Fruit fly (Drosophila melanogaster): Measurements from ENCODE around the gene Cdc23.
"Not testable (repeated sequence)": the region's sequence is repeated elsewhere in the genome, so short reads cannot be mapped to it uniquely, and the experiment has no call there.

Gene Cdc23

DNA sequence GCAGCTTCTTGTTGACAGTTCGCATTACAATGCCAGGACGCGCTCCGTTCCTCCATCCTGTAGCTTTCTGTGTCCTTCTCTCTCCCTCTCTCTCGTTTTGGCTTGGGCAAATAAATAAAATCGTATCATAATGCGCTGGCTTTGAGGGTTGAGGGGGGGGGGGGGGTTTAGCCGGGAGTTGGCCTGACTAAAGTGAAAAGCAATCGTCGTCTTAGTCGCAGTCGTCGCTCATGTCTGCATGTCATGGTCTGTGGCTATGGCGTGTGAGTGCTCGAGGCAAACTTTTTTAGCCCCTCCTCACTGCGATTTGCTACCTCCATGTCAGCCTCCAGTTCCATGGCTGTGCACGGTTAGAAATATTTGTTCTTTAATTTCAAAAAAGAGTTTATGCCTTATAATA is 24.4 kb upstream of the Cdc23 start:
- TF ChIP-seq bab1 (GFP tag; optimal IDR thresholded peaks at IDR 0.05) (no peak), CG7045 (GFP tag; optimal IDR thresholded peaks at IDR 0.05) (no peak), tj (GFP tag; optimal IDR thresholded peaks at IDR 0.05) (no peak), CG7101 (tag; optimal IDR thresholded peaks at IDR 0.05) (no peak), Clk (GFP tag; optimal IDR thresholded peaks at IDR 0.05) (no peak), CG12768 (GFP tag; optimal IDR thresholded peaks at IDR 0.05) (no peak), CG5204 (GFP tag; optimal IDR thresholded peaks at IDR 0.05) (no peak), CG11617 (GFP tag; optimal IDR thresholded peaks at IDR 0.05) (no peak), Mnt (GFP tag; optimal IDR thresholded peaks at IDR 0.05) (no peak), cic (GFP tag; optimal IDR thresholded peaks at IDR 0.05) (no peak), toe (GFP tag; optimal IDR thresholded peaks at IDR 0.05) (no peak), CG33017 (tag; optimal IDR thresholded peaks at IDR 0.05) (no peak), cnc (optimal IDR thresholded peaks at IDR 0.05) (no peak), Crg-1 (GFP tag; optimal IDR thresholded peaks at IDR 0.05) (no peak), Hr96 (GFP tag; optimal IDR thresholded peaks at IDR 0.05) (no peak), CG1620 (GFP tag; optimal IDR thresholded peaks at IDR 0.05) (no peak), pad (GFP tag; optimal IDR thresholded peaks at IDR 0.05) (no peak)

DNA sequence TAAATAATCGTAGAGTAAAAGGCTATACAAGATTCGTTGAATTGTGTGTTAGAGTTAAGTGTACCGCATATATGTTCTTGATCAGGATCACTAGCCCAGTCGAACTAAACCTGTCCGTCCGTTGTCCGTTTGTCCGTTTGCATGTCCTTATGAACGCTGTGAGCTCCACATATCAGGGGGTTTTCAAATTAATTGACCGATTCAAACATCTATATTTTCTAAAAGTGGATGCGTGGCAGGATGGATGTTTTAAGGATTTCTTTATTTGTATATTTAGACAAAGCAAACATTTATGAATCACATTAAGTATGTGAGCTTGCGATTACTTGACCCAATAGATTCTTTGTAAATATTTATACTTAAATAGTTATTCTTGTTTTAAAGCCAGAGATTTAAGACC is 23.9 kb upstream of the Cdc23 start:
- TF ChIP-seq cic (GFP tag; optimal IDR thresholded peaks at IDR 0.05) (no peak), Hr96 (GFP tag; optimal IDR thresholded peaks at IDR 0.05) (no peak), Mnt (GFP tag; optimal IDR thresholded peaks at IDR 0.05) (no peak), bab1 (GFP tag; optimal IDR thresholded peaks at IDR 0.05) (no peak), CG11617 (GFP tag; optimal IDR thresholded peaks at IDR 0.05) (no peak), cnc (optimal IDR thresholded peaks at IDR 0.05) (no peak), kay (GFP tag; ENCODE audit: borderline replicate concordance) (no peak), Crg-1 (GFP tag; optimal IDR thresholded peaks at IDR 0.05) (no peak), tj (GFP tag; optimal IDR thresholded peaks at IDR 0.05) (no peak), CG1620 (GFP tag; optimal IDR thresholded peaks at IDR 0.05) (no peak)

DNA sequence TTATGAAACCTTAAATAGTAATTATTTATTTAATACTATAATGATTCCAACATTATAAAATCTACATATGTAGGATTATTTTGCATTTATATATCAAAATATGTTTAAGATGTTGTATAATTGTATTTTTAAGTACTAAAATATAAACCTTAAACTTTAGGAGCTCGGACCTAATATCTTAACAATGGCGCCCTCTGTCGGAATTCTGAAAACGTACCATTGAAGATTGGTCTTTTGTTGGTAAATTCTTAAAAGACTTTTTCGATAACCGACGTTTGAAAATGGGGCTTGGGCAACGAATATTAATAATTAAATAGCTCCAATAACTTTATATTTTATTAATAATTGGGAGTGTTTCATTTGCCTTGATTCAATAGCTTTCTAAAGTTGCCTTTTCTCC is 21.3 kb upstream of the Cdc23 start:
- TF ChIP-seq CG11617 (GFP tag; optimal IDR thresholded peaks at IDR 0.05) (no peak), kay (GFP tag; ENCODE audit: borderline replicate concordance) (no peak), CG1620 (GFP tag; optimal IDR thresholded peaks at IDR 0.05) (no peak), CG5204 (GFP tag; optimal IDR thresholded peaks at IDR 0.05) (no peak), CG12768 (GFP tag; optimal IDR thresholded peaks at IDR 0.05) (no peak), CG14711 (tag; optimal IDR thresholded peaks at IDR 0.05) (no peak), tj (GFP tag; optimal IDR thresholded peaks at IDR 0.05) (no peak)

DNA sequence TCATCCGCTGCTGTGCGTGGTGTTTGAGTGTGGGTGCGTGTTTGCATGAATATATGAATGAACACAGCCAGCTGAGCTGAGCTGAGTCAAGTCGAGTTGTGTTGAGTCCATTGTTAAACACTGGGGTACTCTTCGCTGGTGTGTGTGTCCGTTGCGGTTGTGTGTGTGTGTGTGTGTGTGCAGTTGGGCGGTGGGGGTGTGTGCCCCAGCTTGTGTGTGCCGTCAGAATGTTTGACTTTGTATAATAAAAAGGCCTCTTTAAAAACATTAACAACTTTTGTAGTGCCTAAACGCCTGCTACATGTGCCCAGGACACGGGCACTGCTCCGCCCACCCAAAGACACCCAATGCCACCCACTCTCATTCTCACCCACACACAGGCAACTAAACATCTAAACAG is 20.7 kb upstream of the Cdc23 start:
- no peak for TF ChIP-seq CG12768 (GFP tag; optimal IDR thresholded peaks at IDR 0.05)
- no peak for TF ChIP-seq Mnt (GFP tag; optimal IDR thresholded peaks at IDR 0.05)
- no peak for TF ChIP-seq bab1 (GFP tag; optimal IDR thresholded peaks at IDR 0.05)
- no peak for TF ChIP-seq CG33017 (tag; optimal IDR thresholded peaks at IDR 0.05)
- TF ChIP-seq Clk (GFP tag; optimal IDR thresholded peaks at IDR 0.05): no peak
- no peak for TF ChIP-seq Crg-1 (GFP tag; optimal IDR thresholded peaks at IDR 0.05)
- TF ChIP-seq CG1620 (GFP tag; optimal IDR thresholded peaks at IDR 0.05): no peak
- TF ChIP-seq CG14711 (tag; optimal IDR thresholded peaks at IDR 0.05): no peak
- TF ChIP-seq CG7045 (GFP tag; optimal IDR thresholded peaks at IDR 0.05): no peak
- no peak for TF ChIP-seq kay (GFP tag; ENCODE audit: borderline replicate concordance)
- no peak for TF ChIP-seq ovo (GFP tag; optimal IDR thresholded peaks at IDR 0.05)

DNA sequence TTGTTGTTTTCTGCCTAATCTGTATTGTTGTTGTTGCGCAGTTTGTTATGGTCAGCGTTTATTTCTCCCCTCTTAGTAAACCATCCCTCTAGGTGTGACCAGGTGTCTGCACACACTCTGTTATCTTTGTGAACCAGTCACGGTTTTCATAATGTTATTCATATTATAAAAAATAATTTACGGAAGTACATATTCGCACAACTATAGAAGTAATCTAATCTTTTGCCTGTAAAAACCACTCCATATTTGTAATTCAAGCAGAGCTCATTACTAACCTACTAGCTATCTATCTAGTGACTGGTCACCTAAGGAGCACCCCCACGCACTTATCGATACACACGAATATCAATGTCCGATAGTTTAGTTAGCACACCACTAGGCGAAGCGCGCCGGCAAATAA is 9.3 kb upstream of the Cdc23 start, which contains the start of the genes CG31683 and CG31687:
CG31683 (minus strand) TSS at position 101 of the 400 bp plus-strand sequence.
CG31687 (plus strand) TSS at position 362 of the 400 bp plus-strand sequence.
- TF ChIP-seq bab1, pad, ovo (GFP tag; optimal IDR thresholded peaks at IDR 0.05): not testable (repeated sequence)

DNA sequence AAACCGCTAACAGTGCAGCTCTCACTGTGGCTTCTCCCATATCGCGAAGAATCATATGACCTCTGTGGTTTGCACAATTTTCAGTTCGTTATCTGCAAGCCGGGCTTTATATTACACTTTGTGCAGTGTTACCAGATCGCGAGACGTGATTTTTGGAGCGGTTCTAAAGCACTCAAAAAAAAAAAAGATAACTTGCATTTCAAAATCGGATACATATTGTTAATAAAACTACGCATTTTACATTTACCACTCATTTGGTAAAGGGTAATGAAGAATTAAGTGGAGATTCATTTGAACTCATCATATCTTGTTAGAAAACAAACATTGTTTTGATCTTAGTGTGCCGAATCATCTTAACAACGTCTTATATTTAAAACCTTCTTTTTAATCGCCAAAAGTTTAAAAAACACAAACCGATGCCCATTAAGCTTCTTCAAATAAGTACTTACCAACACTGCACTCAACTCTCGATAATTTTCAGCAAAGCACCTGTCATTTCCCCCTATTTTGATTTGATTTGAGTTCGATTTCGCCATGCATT is 4.2 kb downstream of the Cdc23 start, which contains the start of gene CG2493:
CG2493 (minus strand) TSS at position 129 of the 541 bp plus-strand sequence.
- peak; percentile 57 for TF ChIP-seq tj (GFP tag; optimal IDR thresholded peaks at IDR 0.05)
- TF ChIP-seq CG1620 (GFP tag; optimal IDR thresholded peaks at IDR 0.05): no peak
- peak; percentile 29 for TF ChIP-seq pad (GFP tag; optimal IDR thresholded peaks at IDR 0.05)
- no peak for TF ChIP-seq CG33017 (tag; optimal IDR thresholded peaks at IDR 0.05)
- peak; percentile 21 for TF ChIP-seq toe (GFP tag; optimal IDR thresholded peaks at IDR 0.05)
- no peak for TF ChIP-seq kay (GFP tag; ENCODE audit: borderline replicate concordance)
- no peak for TF ChIP-seq Mnt (GFP tag; optimal IDR thresholded peaks at IDR 0.05)
- no peak for TF ChIP-seq bab1 (GFP tag; optimal IDR thresholded peaks at IDR 0.05)
- TF ChIP-seq cnc (optimal IDR thresholded peaks at IDR 0.05): no peak
- TF ChIP-seq Clk (GFP tag; optimal IDR thresholded peaks at IDR 0.05): no peak
- TF ChIP-seq CG5204 (GFP tag; optimal IDR thresholded peaks at IDR 0.05): no peak
- TF ChIP-seq CG7045 (GFP tag; optimal IDR thresholded peaks at IDR 0.05): no peak
- peak; percentile 20 for TF ChIP-seq CG12768 (GFP tag; optimal IDR thresholded peaks at IDR 0.05)
- TF ChIP-seq Hr96 (GFP tag; optimal IDR thresholded peaks at IDR 0.05): peak; percentile 15
- TF ChIP-seq cic (GFP tag; optimal IDR thresholded peaks at IDR 0.05): no peak
- no peak for TF ChIP-seq Crg-1 (GFP tag; optimal IDR thresholded peaks at IDR 0.05)
- TF ChIP-seq CG14711 (tag; optimal IDR thresholded peaks at IDR 0.05): peak; percentile 52
- TF ChIP-seq ovo (GFP tag; optimal IDR thresholded peaks at IDR 0.05): no peak

DNA sequence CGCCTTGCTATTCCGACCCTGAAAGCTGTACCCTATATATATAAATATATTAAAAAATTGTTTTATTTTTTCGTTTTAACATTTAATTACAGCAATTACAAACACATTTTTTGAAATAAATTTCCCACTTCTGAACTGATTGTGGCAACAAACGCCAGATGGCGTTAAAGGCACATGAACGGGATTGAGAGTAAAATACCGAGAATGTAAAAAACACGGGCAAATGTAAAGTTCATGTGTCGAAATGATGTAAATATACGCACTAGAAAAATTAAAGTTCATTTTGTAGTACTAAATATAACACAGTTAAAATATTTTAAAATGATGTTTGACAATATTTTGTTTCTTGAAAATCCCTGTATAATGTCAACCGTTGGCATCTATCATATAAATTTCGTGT is 5.2 kb downstream of the Cdc23 start:
- TF ChIP-seq CG14711 (tag; optimal IDR thresholded peaks at IDR 0.05) (no peak), toe (GFP tag; optimal IDR thresholded peaks at IDR 0.05) (no peak), tj (GFP tag; optimal IDR thresholded peaks at IDR 0.05) (no peak), CG1620 (GFP tag; optimal IDR thresholded peaks at IDR 0.05) (no peak), Crg-1 (GFP tag; optimal IDR thresholded peaks at IDR 0.05) (no peak), kay (GFP tag; ENCODE audit: borderline replicate concordance) (no peak), Hr96 (GFP tag; optimal IDR thresholded peaks at IDR 0.05) (no peak), Mnt (GFP tag; optimal IDR thresholded peaks at IDR 0.05) (no peak), cnc (optimal IDR thresholded peaks at IDR 0.05) (no peak), CG7045 (GFP tag; optimal IDR thresholded peaks at IDR 0.05) (no peak), CG5204 (GFP tag; optimal IDR thresholded peaks at IDR 0.05) (no peak), CG7101 (tag; optimal IDR thresholded peaks at IDR 0.05) (no peak), ovo (GFP tag; optimal IDR thresholded peaks at IDR 0.05) (no peak), cic (GFP tag; optimal IDR thresholded peaks at IDR 0.05) (no peak), Clk (GFP tag; optimal IDR thresholded peaks at IDR 0.05) (no peak), CG33017 (tag; optimal IDR thresholded peaks at IDR 0.05) (no peak), CG12768 (GFP tag; optimal IDR thresholded peaks at IDR 0.05) (no peak), pad (GFP tag; optimal IDR thresholded peaks at IDR 0.05) (no peak), bab1 (GFP tag; optimal IDR thresholded peaks at IDR 0.05) (no peak)

All from whole organism, adult.